Worm (Caenorhabditis elegans): ENCODE data around the gene pho-10.

pho-10 gene

ce11 chrII:9920468-9920867 lies at the start of gene pho-10:
TSS of gene pho-10 (minus strand) at chrII:9920568.
- TF ChIP-seq flt-1 (GFP tag; IDR thresholded peaks at IDR 0.05) (no peak), cog-1 (tag; optimal IDR thresholded peaks at IDR 0.05) (no peak), med-1 (GFP tag; optimal IDR thresholded peaks at IDR 0.05; ENCODE audit: insufficient read depth) (no peak), T22C8.4 (GFP tag; IDR thresholded peaks at IDR 0.05) (no peak), klf-2 (GFP tag; conservative IDR thresholded peaks at IDR 0.05) (no peak), ref-1 (GFP tag; conservative IDR thresholded peaks at IDR 0.05) (no peak), tab-1 (GFP tag; IDR thresholded peaks at IDR 0.05) (no peak), ztf-23 (GFP tag; IDR thresholded peaks at IDR 0.05) (no peak), ztf-29 (GFP tag; IDR thresholded peaks at IDR 0.05) (no peak)

ce11 chrII:9967999-9968706 lies 47.8 kb upstream of the pho-10 start, which contains the start of the genes R53.4 and psf-1:
TSS of gene R53.4 (minus strand) at chrII:9968049.
TSS of gene psf-1 (plus strand) at chrII:9968673.
- TF ChIP-seq ztf-29 (GFP tag; IDR thresholded peaks at IDR 0.05) (no peak), ref-1 (GFP tag; conservative IDR thresholded peaks at IDR 0.05) (no peak), flt-1 (GFP tag; IDR thresholded peaks at IDR 0.05) (no peak), tab-1 (GFP tag; IDR thresholded peaks at IDR 0.05) (no peak)

ce11 chrII:9966954-9967353 lies 46.6 kb upstream of the pho-10 start, which contains the start of gene dtmk-1:
TSS of gene dtmk-1 (minus strand) at chrII:9967099.
- TF ChIP-seq ztf-23 (GFP tag; IDR thresholded peaks at IDR 0.05): no peak
- no peak for TF ChIP-seq med-1 (GFP tag; optimal IDR thresholded peaks at IDR 0.05; ENCODE audit: insufficient read depth)
- no peak for TF ChIP-seq ztf-29 (GFP tag; IDR thresholded peaks at IDR 0.05)
- no peak for TF ChIP-seq tab-1 (GFP tag; IDR thresholded peaks at IDR 0.05)
- no peak for TF ChIP-seq ref-1 (GFP tag; conservative IDR thresholded peaks at IDR 0.05)
- TF ChIP-seq cog-1 (tag; optimal IDR thresholded peaks at IDR 0.05): no peak
- TF ChIP-seq flt-1 (GFP tag; IDR thresholded peaks at IDR 0.05): no peak
- no peak for TF ChIP-seq T22C8.4 (GFP tag; IDR thresholded peaks at IDR 0.05)
- no peak for TF ChIP-seq klf-2 (GFP tag; conservative IDR thresholded peaks at IDR 0.05)

ce11 chrII:9965325-9965724 lies 45.0 kb upstream of the pho-10 start:
- no peak for TF ChIP-seq T22C8.4 (GFP tag; IDR thresholded peaks at IDR 0.05)
- no peak for TF ChIP-seq ztf-23 (GFP tag; IDR thresholded peaks at IDR 0.05)
- TF ChIP-seq ztf-29 (GFP tag; IDR thresholded peaks at IDR 0.05): no peak
- no peak for TF ChIP-seq flt-1 (GFP tag; IDR thresholded peaks at IDR 0.05)
- TF ChIP-seq ref-1 (GFP tag; conservative IDR thresholded peaks at IDR 0.05): no peak
- no peak for TF ChIP-seq klf-2 (GFP tag; conservative IDR thresholded peaks at IDR 0.05)
- no peak for TF ChIP-seq cog-1 (tag; optimal IDR thresholded peaks at IDR 0.05)
- no peak for TF ChIP-seq med-1 (GFP tag; optimal IDR thresholded peaks at IDR 0.05; ENCODE audit: insufficient read depth)
- no peak for TF ChIP-seq tab-1 (GFP tag; IDR thresholded peaks at IDR 0.05)

ce11 chrII:9963808-9964207 lies 43.4 kb upstream of the pho-10 start:
- TF ChIP-seq klf-2 (GFP tag; conservative IDR thresholded peaks at IDR 0.05): no peak
- TF ChIP-seq med-1 (GFP tag; optimal IDR thresholded peaks at IDR 0.05; ENCODE audit: insufficient read depth): no peak
- no peak for TF ChIP-seq tab-1 (GFP tag; IDR thresholded peaks at IDR 0.05)
- TF ChIP-seq T22C8.4 (GFP tag; IDR thresholded peaks at IDR 0.05): no peak
- no peak for TF ChIP-seq ztf-29 (GFP tag; IDR thresholded peaks at IDR 0.05)
- no peak for TF ChIP-seq ztf-23 (GFP tag; IDR thresholded peaks at IDR 0.05)
- no peak for TF ChIP-seq cog-1 (tag; optimal IDR thresholded peaks at IDR 0.05)
- TF ChIP-seq ref-1 (GFP tag; conservative IDR thresholded peaks at IDR 0.05): no peak
- TF ChIP-seq flt-1 (GFP tag; IDR thresholded peaks at IDR 0.05): no peak

- no peak for TF ChIP-seq cog-1 (tag; optimal IDR thresholded peaks at IDR 0.05)
- no peak for TF ChIP-seq flt-1 (GFP tag; IDR thresholded peaks at IDR 0.05)
- no peak for TF ChIP-seq klf-2 (GFP tag; conservative IDR thresholded peaks at IDR 0.05)
- TF ChIP-seq T22C8.4 (GFP tag; IDR thresholded peaks at IDR 0.05): no peak
- TF ChIP-seq med-1 (GFP tag; optimal IDR thresholded peaks at IDR 0.05; ENCODE audit: insufficient read depth): no peak
- no peak for TF ChIP-seq ztf-29 (GFP tag; IDR thresholded peaks at IDR 0.05)
- TF ChIP-seq ref-1 (GFP tag; conservative IDR thresholded peaks at IDR 0.05): no peak
- TF ChIP-seq ztf-23 (GFP tag; IDR thresholded peaks at IDR 0.05): no peak
- TF ChIP-seq tab-1 (GFP tag; IDR thresholded peaks at IDR 0.05): no peak
Measured at ce11 chrII:9960127-9960526, 39.8 kb upstream of the pho-10 start.

ce11 chrII:9956116-9956515 lies 35.7 kb upstream of the pho-10 start:
- TF ChIP-seq T22C8.4 (GFP tag; IDR thresholded peaks at IDR 0.05): no peak
- TF ChIP-seq cog-1 (tag; optimal IDR thresholded peaks at IDR 0.05): no peak
- no peak for TF ChIP-seq tab-1 (GFP tag; IDR thresholded peaks at IDR 0.05)
- no peak for TF ChIP-seq ref-1 (GFP tag; conservative IDR thresholded peaks at IDR 0.05)
- TF ChIP-seq flt-1 (GFP tag; IDR thresholded peaks at IDR 0.05): no peak
- no peak for TF ChIP-seq ztf-29 (GFP tag; IDR thresholded peaks at IDR 0.05)
- TF ChIP-seq ztf-23 (GFP tag; IDR thresholded peaks at IDR 0.05): no peak
- no peak for TF ChIP-seq med-1 (GFP tag; optimal IDR thresholded peaks at IDR 0.05; ENCODE audit: insufficient read depth)
- TF ChIP-seq klf-2 (GFP tag; conservative IDR thresholded peaks at IDR 0.05): no peak

ce11 chrII:9954885-9955284 lies 34.5 kb upstream of the pho-10 start, which contains the start of gene egl-43:
TSS of gene egl-43 (plus strand) at chrII:9955185.
- TF ChIP-seq flt-1 (GFP tag; IDR thresholded peaks at IDR 0.05): no peak
- no peak for TF ChIP-seq ztf-29 (GFP tag; IDR thresholded peaks at IDR 0.05)
- TF ChIP-seq med-1 (GFP tag; optimal IDR thresholded peaks at IDR 0.05; ENCODE audit: insufficient read depth): no peak
- TF ChIP-seq ztf-23 (GFP tag; IDR thresholded peaks at IDR 0.05): no peak
- TF ChIP-seq T22C8.4 (GFP tag; IDR thresholded peaks at IDR 0.05): no peak

ce11 chrII:9951846-9952245 lies 31.5 kb upstream of the pho-10 start:
- TF ChIP-seq ztf-29 (GFP tag; IDR thresholded peaks at IDR 0.05) (no peak), T22C8.4 (GFP tag; IDR thresholded peaks at IDR 0.05) (no peak), cog-1 (tag; optimal IDR thresholded peaks at IDR 0.05) (no peak)

ce11 chrII:9948662-9949061 lies 28.3 kb upstream of the pho-10 start:
- TF ChIP-seq med-1 (GFP tag; optimal IDR thresholded peaks at IDR 0.05; ENCODE audit: insufficient read depth): no peak
- no peak for TF ChIP-seq flt-1 (GFP tag; IDR thresholded peaks at IDR 0.05)
- TF ChIP-seq ztf-23 (GFP tag; IDR thresholded peaks at IDR 0.05): no peak
- no peak for TF ChIP-seq ref-1 (GFP tag; conservative IDR thresholded peaks at IDR 0.05)
- no peak for TF ChIP-seq ztf-29 (GFP tag; IDR thresholded peaks at IDR 0.05)
- TF ChIP-seq tab-1 (GFP tag; IDR thresholded peaks at IDR 0.05): no peak
- no peak for TF ChIP-seq cog-1 (tag; optimal IDR thresholded peaks at IDR 0.05)
- TF ChIP-seq klf-2 (GFP tag; conservative IDR thresholded peaks at IDR 0.05): no peak
- TF ChIP-seq T22C8.4 (GFP tag; IDR thresholded peaks at IDR 0.05): no peak
